Worm (Caenorhabditis elegans): ENCODE measurements around the gene mdt-22.

The mdt-22 gene

DNA sequence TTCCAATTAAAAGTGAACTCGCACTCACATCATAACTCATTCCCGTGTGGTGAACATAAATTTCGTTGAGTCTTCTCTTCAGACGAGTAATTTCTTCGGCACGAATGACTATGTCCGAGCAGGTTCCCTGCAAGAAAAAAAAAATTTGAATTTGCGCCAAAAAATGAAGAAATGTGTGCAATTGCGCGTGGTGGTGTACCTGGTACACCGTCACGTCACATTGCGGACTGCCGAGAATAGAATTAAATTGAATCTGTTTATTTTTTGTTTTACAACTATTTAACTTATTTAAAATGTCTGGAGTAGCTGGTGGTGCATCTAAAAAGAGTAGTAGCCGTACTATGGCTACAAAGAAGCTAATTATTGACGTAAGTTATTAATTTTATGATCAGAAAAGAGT is at the start of gene mdt-22:
mdt-22 (plus strand) TSS at position 263 of the 400 bp plus-strand sequence.
- TF ChIP-seq pag-3 (tag; optimal IDR thresholded peaks at IDR 0.05; ENCODE audit: borderline replicate concordance) (no peak), tbx-2 (tag; optimal IDR thresholded peaks at IDR 0.05) (peak; percentile 62), ceh-2 (tag; optimal IDR thresholded peaks at IDR 0.05) (peak; percentile 4), odd-2 (tag; optimal IDR thresholded peaks at IDR 0.05) (no peak), ref-2 (tag; optimal IDR thresholded peaks at IDR 0.05) (peak; percentile 51), unc-42 (tag; optimal IDR thresholded peaks at IDR 0.05) (peak; percentile 83), ceh-18 (tag; optimal IDR thresholded peaks at IDR 0.05) (peak; percentile 45), ceh-34 (tag; optimal IDR thresholded peaks at IDR 0.05) (peak; percentile 35), ceh-24 (tag; optimal IDR thresholded peaks at IDR 0.05) (peak; percentile 9), ztf-16 (tag; optimal IDR thresholded peaks at IDR 0.05) (no peak), ceh-14 (tag; optimal IDR thresholded peaks at IDR 0.05) (peak; percentile 64), ceh-30 (tag; optimal IDR thresholded peaks at IDR 0.05) (peak; percentile 34), nfya-1 (tag; optimal IDR thresholded peaks at IDR 0.05) (peak; percentile 76), ceh-6 (GFP tag; optimal IDR thresholded peaks at IDR 0.05) (no peak), ets-4 (tag; optimal IDR thresholded peaks at IDR 0.05) (peak; percentile 13), sox-4 (tag; optimal IDR thresholded peaks at IDR 0.05) (peak; percentile 3), ceh-31 (tag; optimal IDR thresholded peaks at IDR 0.05) (peak; percentile 10), pha-2 (tag; optimal IDR thresholded peaks at IDR 0.05) (peak; percentile 13), elt-2 (tag; optimal IDR thresholded peaks at IDR 0.05) (peak; percentile 22), ama-1 (optimal IDR thresholded peaks at IDR 0.05) (no peak), sox-2 (GFP tag; IDR thresholded peaks at IDR 0.05) (no peak), C08G9.2 (tag; optimal IDR thresholded peaks at IDR 0.05) (peak; percentile 38), ceh-48 (tag; optimal IDR thresholded peaks at IDR 0.05) (peak; percentile 7), pat-9 (tag; optimal IDR thresholded peaks at IDR 0.05) (peak; percentile 45)

DNA sequence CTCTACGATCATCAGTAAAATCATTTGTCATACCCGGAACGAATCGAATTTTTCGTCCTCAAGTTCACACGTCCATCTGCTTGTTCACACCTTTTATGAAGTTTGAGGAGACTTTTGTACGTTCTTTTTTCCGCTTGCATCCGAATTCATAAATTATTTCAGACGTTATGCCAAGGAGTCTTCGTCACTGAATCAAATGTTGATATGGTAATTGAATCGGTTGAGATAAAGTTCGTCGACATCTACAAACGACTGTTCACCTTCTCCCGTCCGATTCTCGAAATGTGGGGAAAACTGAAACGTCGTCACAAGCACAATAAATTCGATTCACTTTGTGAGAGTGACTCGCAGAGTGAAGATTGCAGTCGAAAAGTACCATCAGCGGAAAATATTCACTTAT is 49.0 kb upstream of the mdt-22 start:
- TF ChIP-seq Y22D7AL.16 (tag; optimal IDR thresholded peaks at IDR 0.05), result no peak
- no peak for TF ChIP-seq nhr-11 (tag; optimal IDR thresholded peaks at IDR 0.05)
- no peak for TF ChIP-seq sox-4 (tag; optimal IDR thresholded peaks at IDR 0.05)
- no peak for TF ChIP-seq ahr-1 (tag; optimal IDR thresholded peaks at IDR 0.05)
- no peak for TF ChIP-seq tbx-2 (tag; optimal IDR thresholded peaks at IDR 0.05)
- no peak for TF ChIP-seq pat-9 (tag; optimal IDR thresholded peaks at IDR 0.05)
- no peak for TF ChIP-seq elt-2 (tag; optimal IDR thresholded peaks at IDR 0.05)
- TF ChIP-seq hlh-30 (tag; optimal IDR thresholded peaks at IDR 0.05; ENCODE audit: insufficient read depth), result no peak
- no peak for TF ChIP-seq fkh-6 (tag; optimal IDR thresholded peaks at IDR 0.05)
- TF ChIP-seq ceh-19 (GFP tag; optimal IDR thresholded peaks at IDR 0.05), result no peak
- TF ChIP-seq pha-4 (tag; optimal IDR thresholded peaks at IDR 0.05), result no peak
- TF ChIP-seq pag-3 (tag; optimal IDR thresholded peaks at IDR 0.05; ENCODE audit: borderline replicate concordance), result no peak
- no peak for TF ChIP-seq hlh-8 (tag; optimal IDR thresholded peaks at IDR 0.05)

DNA sequence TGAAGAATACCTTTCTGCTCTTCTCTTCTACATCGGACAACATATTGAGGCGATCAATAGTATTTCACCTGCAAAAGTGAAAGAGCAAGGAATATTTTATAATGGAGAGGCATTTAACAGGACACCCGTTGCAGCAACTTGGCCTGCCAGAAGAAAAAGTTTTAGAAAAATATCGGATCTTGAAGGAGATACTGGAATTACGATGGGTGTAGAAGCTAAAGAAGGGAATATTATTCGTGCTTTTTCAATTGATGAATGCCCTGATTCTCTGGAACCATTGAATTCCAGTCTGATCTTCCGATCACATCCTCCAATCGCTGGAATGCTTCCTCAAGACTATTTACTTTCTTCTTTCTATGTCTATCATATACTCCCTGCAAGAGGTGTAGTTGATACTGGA is 39.8 kb upstream of the mdt-22 start:
- TF ChIP-seq ahr-1 (tag; optimal IDR thresholded peaks at IDR 0.05), result no peak
- TF ChIP-seq C38D4.7 (GFP tag; optimal IDR thresholded peaks at IDR 0.05), result no peak
- TF ChIP-seq zip-5 (tag; optimal IDR thresholded peaks at IDR 0.05), result no peak

DNA sequence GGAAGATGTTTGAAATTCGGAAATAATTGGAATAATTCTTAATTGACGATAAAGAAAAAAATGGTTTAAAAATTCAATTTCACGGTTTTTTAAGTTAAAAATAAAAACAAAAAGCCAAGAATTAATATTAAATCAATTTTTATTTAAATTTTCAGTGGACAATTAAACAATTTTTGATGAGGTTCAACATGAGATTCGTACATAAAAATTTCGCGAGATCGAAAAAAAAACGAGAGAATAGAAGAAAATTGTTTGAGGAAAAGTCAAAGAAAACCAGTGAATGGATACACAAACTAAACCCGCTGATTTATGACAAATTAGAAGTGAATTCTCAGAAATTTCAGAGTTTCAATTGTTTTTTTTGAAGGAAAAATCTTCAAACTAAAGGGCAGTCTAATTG is 31.0 kb upstream of the mdt-22 start, which contains the start of gene F54B3.2:
F54B3.2 (minus strand) TSS at position 101 of the 400 bp plus-strand sequence.
- no peak for TF ChIP-seq Y22D7AL.16 (tag; optimal IDR thresholded peaks at IDR 0.05)
- TF ChIP-seq ceh-45 (GFP tag; IDR thresholded peaks at IDR 0.05), result no peak
- no peak for TF ChIP-seq pros-1 (tag; optimal IDR thresholded peaks at IDR 0.05)
- TF ChIP-seq sdc-2 (tag; optimal IDR thresholded peaks at IDR 0.05), result no peak
- TF ChIP-seq ceh-48 (tag; optimal IDR thresholded peaks at IDR 0.05), result no peak
- TF ChIP-seq hlh-8 (tag; optimal IDR thresholded peaks at IDR 0.05), result no peak
- no peak for TF ChIP-seq unc-42 (tag; optimal IDR thresholded peaks at IDR 0.05)
- TF ChIP-seq pax-1 (tag; optimal IDR thresholded peaks at IDR 0.05), result no peak
- no peak for TF ChIP-seq hlh-6 (tag; optimal IDR thresholded peaks at IDR 0.05)
- TF ChIP-seq ceh-31 (tag; optimal IDR thresholded peaks at IDR 0.05), result no peak
- TF ChIP-seq nfya-1 (tag; optimal IDR thresholded peaks at IDR 0.05), result no peak

Data from whole organism, late embryonic.